Fruit fly (Drosophila melanogaster) whole organism, embryonic: ENCODE measurements around the gene EMC3.

Experiments
- Atf3 ChIP-seq: fragments of 200-800 bp; sonication (Bioruptor generic); optimal IDR thresholded peaks from 3 replicates; lab custom pipeline; 2016; ENCODE audit warnings: missing biosample characterization, missing genetic modification characterization
- Atf6 ChIP-seq: fragments of 200-800 bp; sonication (Bioruptor generic); IDR thresholded peaks from 2 replicates; pipeline ENCODE4 v1.3.6; 2022; ENCODE audit warnings: missing biosample characterization, missing genetic modification characterization
- BEAF-32 ChIP-seq: fragments of 200-800 bp; sonication (Bioruptor generic); optimal IDR thresholded peaks from 3 replicates; lab custom pipeline; 2017; ENCODE audit warnings: missing biosample characterization, missing genetic modification characterization, mild to moderate bottlenecking, moderate library complexity, missing genetic modification reagents
- CG10274 ChIP-seq: fragments of 200-800 bp; sonication (Bioruptor generic); optimal IDR thresholded peaks from 3 replicates; lab custom pipeline; 2017; ENCODE audit warnings: missing biosample characterization, mild to moderate bottlenecking, missing genetic modification characterization
- CG10321 ChIP-seq: fragments of 200-800 bp; sonication (Bioruptor generic); IDR thresholded peaks from 2 replicates; pipeline ENCODE4 v1.3.6; 2022; ENCODE audit warnings: missing biosample characterization, missing genetic modification characterization
- CG14667 ChIP-seq: fragments of 200-800 bp; sonication (Bioruptor generic); IDR thresholded peaks from 2 replicates; pipeline ENCODE4 v1.3.6; 2022; ENCODE audit warnings: missing biosample characterization, missing genetic modification characterization
- CG15073 ChIP-seq: fragments of 200-800 bp; sonication (Bioruptor generic); optimal IDR thresholded peaks from 2 replicates; lab custom pipeline; 2016; ENCODE audit warnings: missing biosample characterization, missing genetic modification characterization
- CG15479 ChIP-seq: fragments of 200-800 bp; sonication (Bioruptor generic); optimal IDR thresholded peaks from 3 replicates; lab custom pipeline; 2019; ENCODE audit warnings: missing biosample characterization, mild to moderate bottlenecking, missing genetic modification characterization, moderate library complexity
- CG1647 ChIP-seq: fragments of 200-800 bp; sonication (Bioruptor generic); optimal IDR thresholded peaks from 3 replicates; lab custom pipeline; 2016; ENCODE audit warnings: missing biosample characterization, missing genetic modification characterization
- CG17829 ChIP-seq: fragments of 200-800 bp; optimal IDR thresholded peaks from 2 replicates; lab custom pipeline; 2019; ENCODE audit warnings: missing biosample characterization, mild to moderate bottlenecking, missing genetic modification characterization, moderate library complexity
- CG18599 ChIP-seq: fragments of 200-800 bp; sonication (Bioruptor generic); optimal IDR thresholded peaks from 3 replicates; lab custom pipeline; 2017; ENCODE audit warnings: missing biosample characterization, missing genetic modification characterization, mild to moderate bottlenecking, moderate library complexity, missing genetic modification reagents
- CG2129 ChIP-seq: fragments of 200-800 bp; sonication (Bioruptor generic); IDR thresholded peaks from 2 replicates; pipeline ENCODE4 v1.3.6; 2022; ENCODE audit warnings: missing biosample characterization, missing genetic modification characterization; ENCODE audit not compliant: partially characterized antibody
- CG31441 ChIP-seq: fragments of 200-800 bp; sonication (Bioruptor generic); IDR thresholded peaks from 2 replicates; pipeline ENCODE4 v1.3.6; 2022; ENCODE audit warnings: missing biosample characterization, missing genetic modification characterization
- CG3163 ChIP-seq: fragments of 200-800 bp; sonication (Bioruptor generic); optimal IDR thresholded peaks from 3 replicates; lab custom pipeline; 2016; ENCODE audit warnings: missing biosample characterization, missing genetic modification characterization
- CG3281 ChIP-seq: fragments of 200-800 bp; sonication (Bioruptor generic); optimal IDR thresholded peaks from 3 replicates; lab custom pipeline; 2017; ENCODE audit warnings: missing biosample characterization, mild to moderate bottlenecking, missing genetic modification characterization
- CG33557 ChIP-seq: fragments of 200-800 bp; sonication (Bioruptor generic); optimal IDR thresholded peaks from 2 replicates; lab custom pipeline; 2019; ENCODE audit warnings: missing biosample characterization, mild to moderate bottlenecking, missing genetic modification characterization, moderate library complexity
- CG3838 ChIP-seq: fragments of 200-800 bp; sonication (Bioruptor generic); optimal IDR thresholded peaks from 3 replicates; lab custom pipeline; 2016; ENCODE audit warnings: missing biosample characterization, missing genetic modification characterization
- CG42726 ChIP-seq: fragments of 200-800 bp; sonication (Bioruptor generic); IDR thresholded peaks from 2 replicates; pipeline ENCODE4 v1.3.6; 2022; ENCODE audit warnings: missing biosample characterization, missing genetic modification characterization; ENCODE audit not compliant: partially characterized antibody
- CG4360 ChIP-seq: fragments of 200-800 bp; sonication (Bioruptor generic); IDR thresholded peaks from 2 replicates; pipeline ENCODE4 v1.3.6; 2022; ENCODE audit warnings: missing biosample characterization, missing genetic modification characterization
- CG4707 ChIP-seq: fragments of 200-800 bp; sonication (Bioruptor generic); optimal IDR thresholded peaks from 2 replicates; lab custom pipeline; 2018; ENCODE audit warnings: missing biosample characterization, mild to moderate bottlenecking, missing genetic modification characterization, moderate library complexity
- CG6654 ChIP-seq: fragments of 200-800 bp; sonication (Bioruptor generic); optimal IDR thresholded peaks from 2 replicates; lab custom pipeline; 2017; ENCODE audit warnings: missing biosample characterization, mild to moderate bottlenecking, missing genetic modification characterization
- CG8089 ChIP-seq: fragments of 200-800 bp; sonication (Bioruptor generic); optimal IDR thresholded peaks from 3 replicates; lab custom pipeline; 2016; ENCODE audit warnings: missing biosample characterization, missing genetic modification characterization
- Chrac-16 ChIP-seq: fragments of 200-800 bp; sonication (Bioruptor generic); optimal IDR thresholded peaks from 3 replicates; lab custom pipeline; 2016; ENCODE audit warnings: missing biosample characterization, missing genetic modification characterization
- Dad ChIP-seq: fragments of 200-800 bp; sonication (Bioruptor generic); optimal IDR thresholded peaks from 3 replicates; lab custom pipeline; 2016; ENCODE audit warnings: missing biosample characterization, missing genetic modification characterization
- Dbx ChIP-seq: fragments of 200-800 bp; sonication (Bioruptor generic); IDR thresholded peaks from 3 replicates; pipeline ENCODE4 v1.3.6; 2022; ENCODE audit warnings: missing biosample characterization, missing genetic modification characterization
- E2f1 ChIP-seq: fragments of 200-800 bp; sonication (Bioruptor generic); IDR thresholded peaks from 2 replicates; pipeline ENCODE4 v1.3.6; 2022; ENCODE audit warnings: missing biosample characterization, missing genetic modification characterization
- HLH4C ChIP-seq: fragments of 200-800 bp; sonication (Bioruptor generic); IDR thresholded peaks from 3 replicates; pipeline ENCODE4 v1.3.6; 2022; ENCODE audit warnings: missing biosample characterization, missing genetic modification characterization; ENCODE audit not compliant: partially characterized antibody
- HLH54F ChIP-seq: fragments of 200-800 bp; sonication (Bioruptor generic); optimal IDR thresholded peaks from 3 replicates; lab custom pipeline; 2016; ENCODE audit warnings: missing biosample characterization, missing genetic modification characterization
- Lpt ChIP-seq: fragments of >200 bp; optimal IDR thresholded peaks from 2 replicates; lab custom pipeline; 2018; ENCODE audit warnings: missing biosample characterization, missing genetic modification characterization
- Mad ChIP-seq: fragments of 200-800 bp; sonication (Bioruptor generic); optimal IDR thresholded peaks from 2 replicates; lab custom pipeline; 2016; ENCODE audit warnings: missing biosample characterization, missing genetic modification characterization
- NC2α ChIP-seq: fragments of 200-800 bp; sonication (Bioruptor generic); optimal IDR thresholded peaks from 2 replicates; lab custom pipeline; 2016; ENCODE audit warnings: missing biosample characterization, missing genetic modification characterization
- Scr ChIP-seq: fragments of 200-800 bp; sonication (Bioruptor generic); IDR thresholded peaks from 2 replicates; pipeline ENCODE4 v1.3.6; 2022; ENCODE audit warnings: missing biosample characterization, missing genetic modification characterization; ENCODE audit not compliant: partially characterized antibody
- Stat92E ChIP-seq, 3 experiments: fragments of >200 bp in 2 of 3; fragments of 200-800 bp in 1 of 3; sonication (Bioruptor generic) in 1 of 3; optimal IDR thresholded peaks; 2 replicates each; lab custom pipeline; 2017 to 2019; ENCODE audit warnings: missing biosample characterization in 3 of 3, missing genetic modification characterization in 3 of 3, mild to moderate bottlenecking in 1 of 3, moderate library complexity in 1 of 3
- abd-A ChIP-seq: fragments of 200-800 bp; sonication (Bioruptor generic); optimal IDR thresholded peaks from 3 replicates; lab custom pipeline; 2019; ENCODE audit warnings: missing biosample characterization, mild to moderate bottlenecking, missing genetic modification characterization, moderate library complexity
- btn ChIP-seq: fragments of 200-800 bp; sonication (Bioruptor generic); optimal IDR thresholded peaks from 2 replicates; lab custom pipeline; 2016; ENCODE audit warnings: missing biosample characterization, missing genetic modification characterization
- caup ChIP-seq: fragments of 200-800 bp; sonication (Bioruptor generic); optimal IDR thresholded peaks from 3 replicates; lab custom pipeline; 2017; ENCODE audit warnings: missing biosample characterization, mild to moderate bottlenecking, missing genetic modification characterization, moderate library complexity; ENCODE audit not compliant: severe bottlenecking
- fd96Cb ChIP-seq: fragments of 200-800 bp; sonication (Bioruptor generic); optimal IDR thresholded peaks from 2 replicates; lab custom pipeline; 2018; ENCODE audit warnings: missing biosample characterization, mild to moderate bottlenecking, missing genetic modification characterization, moderate library complexity
- gro ChIP-seq: fragments of 200-800 bp; sonication (Bioruptor generic); optimal IDR thresholded peaks from 2 replicates; lab custom pipeline; 2016; ENCODE audit warnings: missing biosample characterization, missing genetic modification characterization
- ham ChIP-seq: fragments of 200-800 bp; sonication (Bioruptor generic); IDR thresholded peaks from 2 replicates; pipeline ENCODE4 v1.3.6; 2022; ENCODE audit warnings: missing biosample characterization, missing genetic modification characterization
- hbn ChIP-seq: fragments of 200-800 bp; sonication (Bioruptor generic); IDR thresholded peaks from 2 replicates; pipeline ENCODE4 v1.3.6; 2022; ENCODE audit warnings: missing biosample characterization, missing genetic modification characterization; ENCODE audit not compliant: partially characterized antibody
- ind ChIP-seq: fragments of 200-800 bp; sonication (Bioruptor generic); optimal IDR thresholded peaks from 3 replicates; lab custom pipeline; 2016; ENCODE audit warnings: missing biosample characterization, missing genetic modification characterization
- ken ChIP-seq: fragments of 200-800 bp; sonication (Bioruptor generic); IDR thresholded peaks from 3 replicates; pipeline ENCODE4 v1.3.6; 2022; ENCODE audit warnings: missing biosample characterization, missing genetic modification characterization
- nau ChIP-seq: fragments of 200-800 bp; sonication (Bioruptor generic); optimal IDR thresholded peaks from 3 replicates; lab custom pipeline; 2017; ENCODE audit warnings: missing biosample characterization, mild to moderate bottlenecking, missing genetic modification characterization, missing genetic modification reagents
- repo ChIP-seq: fragments of 200-800 bp; sonication (Bioruptor generic); optimal IDR thresholded peaks from 2 replicates; lab custom pipeline; 2016; ENCODE audit warnings: missing biosample characterization, missing genetic modification characterization
- ro ChIP-seq: fragments of 200-800 bp; sonication (Bioruptor generic); IDR thresholded peaks from 2 replicates; pipeline ENCODE4 v1.3.6; 2022; ENCODE audit warnings: missing biosample characterization, missing genetic modification characterization
- seq ChIP-seq: fragments of 200-800 bp; sonication (Bioruptor generic); IDR thresholded peaks from 2 replicates; pipeline ENCODE4 v1.3.6; 2022; ENCODE audit warnings: missing biosample characterization, missing genetic modification characterization
- sug ChIP-seq: fragments of 200-800 bp; optimal IDR thresholded peaks from 2 replicates; lab custom pipeline; 2019; ENCODE audit warnings: missing biosample characterization, mild to moderate bottlenecking, missing genetic modification characterization, moderate library complexity
- trem ChIP-seq: fragments of 200-800 bp; optimal IDR thresholded peaks from 3 replicates; lab custom pipeline; 2019; ENCODE audit warnings: missing biosample characterization, mild to moderate bottlenecking, missing genetic modification characterization, moderate library complexity
- twi ChIP-seq: fragments of 200-800 bp; optimal IDR thresholded peaks from 2 replicates; lab custom pipeline; 2019; ENCODE audit warnings: missing biosample characterization, mild to moderate bottlenecking, missing genetic modification characterization, moderate library complexity
- wek ChIP-seq: fragments of 200-800 bp; sonication (Bioruptor generic); optimal IDR thresholded peaks from 3 replicates; lab custom pipeline; 2018; ENCODE audit warnings: missing biosample characterization, mild to moderate bottlenecking, missing genetic modification characterization, moderate library complexity
- zf30C ChIP-seq: fragments of 200-800 bp; sonication (Bioruptor generic); optimal IDR thresholded peaks from 3 replicates; lab custom pipeline; 2018; ENCODE audit warnings: missing biosample characterization, mild to moderate bottlenecking, missing genetic modification characterization

Gene EMC3

dm6 chr2L:10697992-10698391 lies 34.2 kb downstream of the EMC3 start, which contains the start of gene CG7300 (continued):
- peak; percentile 27 for TF ChIP-seq Dad (GFP tag; lab: Kevin White, UChicago)
- no peak for TF ChIP-seq Stat92E (GFP tag; optimal IDR thresholded peaks at IDR 0.05; lab: Kevin White, UChicago)
- TF ChIP-seq NC2α (GFP tag; lab: Kevin White, UChicago) = no peak
- TF ChIP-seq btn (GFP tag; lab: Kevin White, UChicago) = no peak
- no peak for TF ChIP-seq ro (GFP tag; lab: Robert Waterston, UW)
- TF ChIP-seq CG1647 = peak; percentile 38
- TF ChIP-seq CG31441 (GFP tag; lab: Robert Waterston, UW) = peak; percentile 51
- no peak for TF ChIP-seq CG10321 (GFP tag; lab: Robert Waterston, UW)
- peak; percentile 75 for TF ChIP-seq gro
- TF ChIP-seq Atf6 (GFP tag; lab: Robert Waterston, UW) = peak; percentile 68; the same call in 1 of the 2 replicates
- TF ChIP-seq CG2129 (GFP tag; lab: Robert Waterston, UW) = no peak
- no peak for TF ChIP-seq BEAF-32 (GFP tag; lab: Kevin White, UChicago)
- TF ChIP-seq Mad (GFP tag; lab: Kevin White, UChicago) = no peak
- TF ChIP-seq wek (GFP tag; lab: Kevin White, UChicago) = no peak
- peak; percentile 39 for TF ChIP-seq Chrac-16
- TF ChIP-seq Dbx (GFP tag; lab: Robert Waterston, UW) = no peak
- TF ChIP-seq Scr (GFP tag; lab: Robert Waterston, UW) = no peak
- TF ChIP-seq nau (GFP tag; lab: Kevin White, UChicago) = no peak
- TF ChIP-seq CG17829 (tag; lab: Kevin White, UChicago) = peak; percentile 17
- peak; percentile 64 for TF ChIP-seq CG3281 (GFP tag; lab: Kevin White, UChicago)
- TF ChIP-seq CG42726 = no peak
- no peak for TF ChIP-seq ken (GFP tag; lab: Robert Waterston, UW)
- no peak for TF ChIP-seq ham
- TF ChIP-seq CG3163 = no peak
- TF ChIP-seq ind = peak; percentile 63
- TF ChIP-seq E2f1 (GFP tag; lab: Robert Waterston, UW) = peak; percentile 41; the same call in 1 of the 2 replicates
- TF ChIP-seq CG3838 (GFP tag; lab: Kevin White, UChicago) = no peak
- TF ChIP-seq CG15073 (GFP tag; lab: Kevin White, UChicago) = no peak
- no peak for TF ChIP-seq CG33557 (GFP tag; lab: Kevin White, UChicago)
- peak; percentile 41 for TF ChIP-seq CG14667 (GFP tag; lab: Robert Waterston, UW)
- no peak for TF ChIP-seq zf30C (GFP tag; lab: Kevin White, UChicago)
- no peak for TF ChIP-seq HLH4C (GFP tag; lab: Robert Waterston, UW)
- TF ChIP-seq seq (GFP tag; lab: Robert Waterston, UW) = no peak
- no peak for TF ChIP-seq Lpt
- TF ChIP-seq CG15479 (GFP tag; lab: Kevin White, UChicago) = no peak
- TF ChIP-seq sug = no peak
- TF ChIP-seq CG4360 = no peak
- TF ChIP-seq CG6654 (GFP tag; lab: Kevin White, UChicago) = no peak
- TF ChIP-seq CG10274 (GFP tag; lab: Kevin White, UChicago) = peak; percentile 9
- TF ChIP-seq trem (tag; lab: Kevin White, UChicago) = no peak
- TF ChIP-seq Atf3 (GFP tag; lab: Kevin White, UChicago) = peak; percentile 1
- no peak for TF ChIP-seq CG4707 (GFP tag; lab: Kevin White, UChicago)
- TF ChIP-seq fd96Cb = peak; percentile 52
- TF ChIP-seq abd-A (tag; lab: Kevin White, UChicago) = no peak
- no peak for TF ChIP-seq hbn
- peak; percentile 45 for TF ChIP-seq caup (GFP tag; lab: Kevin White, UChicago)
- TF ChIP-seq twi (tag; lab: Kevin White, UChicago) = no peak
- no peak for TF ChIP-seq CG8089
- TF ChIP-seq repo (GFP tag; lab: Kevin White, UChicago) = no peak
- TF ChIP-seq CG18599 = peak; percentile 58
- peak; percentile 21 for TF ChIP-seq HLH54F
